Worm (Caenorhabditis elegans) whole organism, young adult: ENCODE results near the gene C36B7.1.

Source experiments
- C17E4.6 ChIP-seq: fragments of 200-800 bp; sonication (Bioruptor generic); IDR thresholded peaks from 2 replicates; pipeline ENCODE4 v1.3.6; 2022; ENCODE audit warnings: missing genetic modification reagents, missing genetic modification characterization, missing compliant biosample characterization
- F37B4.10 ChIP-seq: fragments of 200-800 bp; sonication (Bioruptor generic); IDR thresholded peaks from 2 replicates; pipeline ENCODE4 v1.3.6; 2022; ENCODE audit warnings: missing genetic modification characterization, missing compliant biosample characterization
- F39B2.1 ChIP-seq: fragments of 200-800 bp; sonication (Bioruptor generic); IDR thresholded peaks from 2 replicates; pipeline ENCODE4 v1.3.6; 2022; ENCODE audit warnings: missing genetic modification reagents, missing genetic modification characterization, missing compliant biosample characterization
- F49E8.2 ChIP-seq: sonication (generic microtip); optimal IDR thresholded peaks from 3 replicates; lab custom pipeline; 2017; ENCODE audit warnings: missing genetic modification characterization, mild to moderate bottlenecking, missing compliant biosample characterization, antibody characterized with exemption, moderate library complexity; ENCODE audit not compliant: insufficient read depth
- F52B5.7 ChIP-seq: sonication (generic microtip); optimal IDR thresholded peaks from 2 replicates; lab custom pipeline; 2016; ENCODE audit warnings: mild to moderate bottlenecking, missing genetic modification characterization, missing compliant biosample characterization
- F57C9.4 ChIP-seq: sonication (generic microtip); optimal IDR thresholded peaks from 2 replicates; lab custom pipeline; 2017; ENCODE audit warnings: mild to moderate bottlenecking, missing genetic modification characterization, missing compliant biosample characterization
- K11D2.4 ChIP-seq: fragments of 200-800 bp; sonication (Bioruptor generic); IDR thresholded peaks from 2 replicates; pipeline ENCODE4 v1.3.6; 2022; ENCODE audit warnings: missing genetic modification reagents, missing genetic modification characterization, missing compliant biosample characterization
- Y53F4B.3 ChIP-seq: fragments of 200-800 bp; sonication (Bioruptor generic); IDR thresholded peaks from 2 replicates; pipeline ENCODE4 v1.3.6; 2022; ENCODE audit warnings: missing genetic modification reagents, missing genetic modification characterization, missing compliant biosample characterization
- Y56A3A.18 ChIP-seq: fragments of 200-800 bp; sonication (Bioruptor generic); IDR thresholded peaks from 2 replicates; pipeline ENCODE4 v1.3.6; 2022; ENCODE audit warnings: missing genetic modification reagents, missing genetic modification characterization, missing compliant biosample characterization
- Y67H2A.10 ChIP-seq: fragments of 200-800 bp; sonication (Bioruptor generic); conservative IDR thresholded peaks from 2 replicates; pipeline ENCODE4 v1.3.6; 2022; ENCODE audit warnings: missing genetic modification reagents, missing genetic modification characterization, missing compliant biosample characterization
- aptf-2 ChIP-seq: fragments of 200-800 bp; sonication (Bioruptor generic); conservative IDR thresholded peaks from 2 replicates; pipeline ENCODE4 v1.3.6; 2022; ENCODE audit warnings: missing genetic modification reagents, missing genetic modification characterization, missing compliant biosample characterization
- atf-7 ChIP-seq: sonication (generic microtip); optimal IDR thresholded peaks from 2 replicates; lab custom pipeline; 2017; ENCODE audit warnings: mild to moderate bottlenecking, missing genetic modification characterization, missing compliant biosample characterization
- attf-5 ChIP-seq: fragments of 200-800 bp; sonication (Bioruptor generic); optimal IDR thresholded peaks from 2 replicates; lab custom pipeline; 2018; ENCODE audit warnings: mild to moderate bottlenecking, missing genetic modification characterization, missing compliant biosample characterization
- attf-6 ChIP-seq: fragments of 200-800 bp; sonication (Bioruptor generic); IDR thresholded peaks from 2 replicates; pipeline ENCODE4 v1.3.6; 2022; ENCODE audit warnings: missing genetic modification reagents, missing genetic modification characterization, missing compliant biosample characterization
- bed-2 ChIP-seq: fragments of 200-800 bp; sonication (Bioruptor generic); IDR thresholded peaks from 2 replicates; pipeline ENCODE4 v1.3.6; 2022; ENCODE audit warnings: missing genetic modification reagents, missing genetic modification characterization, missing compliant biosample characterization
- cebp-1 ChIP-seq, 2 experiments: fragments of 200-800 bp in 1 of 2; sonication (Bioruptor generic) in 1 of 2; sonication (generic microtip) in 1 of 2; IDR thresholded peaks in 1 of 2; optimal IDR thresholded peaks in 1 of 2; 2 replicates each; pipeline versions ENCODE4 v1.3.6 to Lab custom; 2017 to 2022; ENCODE audit warnings: missing compliant biosample characterization in 2 of 2, missing genetic modification characterization in 2 of 2, mild to moderate bottlenecking in 1 of 2, missing genetic modification reagents in 1 of 2, moderate library complexity in 1 of 2
- ceh-100 ChIP-seq: fragments of 200-800 bp; sonication (Bioruptor generic); IDR thresholded peaks from 2 replicates; pipeline ENCODE4 v1.3.6; 2022; ENCODE audit warnings: missing genetic modification reagents, missing genetic modification characterization, missing compliant biosample characterization
- chd-7 ChIP-seq: sonication (generic microtip); optimal IDR thresholded peaks from 2 replicates; lab custom pipeline; 2016; ENCODE audit warnings: mild to moderate bottlenecking, missing genetic modification characterization, moderate library complexity, missing compliant biosample characterization
- dox-1 ChIP-seq: fragments of 200-800 bp; sonication (Bioruptor generic); IDR thresholded peaks from 2 replicates; pipeline ENCODE4 v1.3.6; 2022; ENCODE audit warnings: missing genetic modification reagents, missing genetic modification characterization, missing compliant biosample characterization
- egrh-3 ChIP-seq: fragments of 200-800 bp; sonication (Bioruptor generic); IDR thresholded peaks from 2 replicates; pipeline ENCODE4 v1.3.6; 2022; ENCODE audit warnings: missing genetic modification reagents, missing genetic modification characterization, missing compliant biosample characterization
- ets-4 ChIP-seq: fragments of 200-800 bp; sonication (Bioruptor generic); optimal IDR thresholded peaks from 2 replicates; lab custom pipeline; 2018; ENCODE audit warnings: mild to moderate bottlenecking, missing genetic modification characterization, missing compliant biosample characterization
- hmg-1.2 ChIP-seq: fragments of 200-800 bp; sonication (Bioruptor generic); IDR thresholded peaks from 2 replicates; pipeline ENCODE4 v1.3.6; 2022; ENCODE audit warnings: missing genetic modification reagents, missing genetic modification characterization, missing compliant biosample characterization
- lag-1 ChIP-seq: fragments of 200-800 bp; sonication (Bioruptor generic); IDR thresholded peaks from 2 replicates; pipeline ENCODE4 v1.3.6; 2022; ENCODE audit warnings: missing genetic modification reagents, missing genetic modification characterization, missing compliant biosample characterization
- let-526 ChIP-seq: fragments of 200-800 bp; sonication (Bioruptor generic); IDR thresholded peaks from 2 replicates; pipeline ENCODE4 v1.3.6; 2022; ENCODE audit warnings: missing genetic modification reagents, missing genetic modification characterization, missing compliant biosample characterization
- lin-40 ChIP-seq: sonication (generic microtip); optimal IDR thresholded peaks from 2 replicates; lab custom pipeline; 2016; ENCODE audit warnings: missing genetic modification characterization, mild to moderate bottlenecking, missing compliant biosample characterization, missing genotype, missing genetic modification reagents
- lir-1 ChIP-seq: fragments of 200-800 bp; sonication (Bioruptor generic); conservative IDR thresholded peaks from 2 replicates; pipeline ENCODE4 v1.3.6; 2022; ENCODE audit warnings: missing genetic modification reagents, missing genetic modification characterization, missing compliant biosample characterization
- lsy-27 ChIP-seq: sonication (generic microtip); optimal IDR thresholded peaks from 2 replicates; lab custom pipeline; 2017; ENCODE audit warnings: missing genetic modification characterization, mild to moderate bottlenecking, missing compliant biosample characterization, antibody characterized with exemption, missing genotype, borderline replicate concordance; ENCODE audit not compliant: insufficient read depth
- nhr-179 ChIP-seq: sonication (generic microtip); optimal IDR thresholded peaks from 2 replicates; lab custom pipeline; 2016; ENCODE audit warnings: mild to moderate bottlenecking, missing genetic modification characterization, missing compliant biosample characterization
- repo-1 ChIP-seq: sonication (generic microtip); optimal IDR thresholded peaks from 2 replicates; lab custom pipeline; 2017; ENCODE audit warnings: mild to moderate bottlenecking, missing genetic modification characterization, missing compliant biosample characterization
- rpc-1 ChIP-seq, 2 experiments: fragments of 150-350 bp in 1 of 2; sonication (generic microtip) in 1 of 2; optimal IDR thresholded peaks; 2 replicates each; lab custom pipeline; 2014 to 2018; ENCODE audit warnings: missing biosample characterization in 1 of 2, missing genetic modification characterization in 1 of 2, missing genetic modification reagents in 1 of 2, missing genotype in 1 of 2
- snpc-4 ChIP-seq, 5 experiments: fragments of 150-350 bp in 1 of 5; sonication (generic microtip) in 4 of 5; optimal IDR thresholded peaks; 2 replicates each; lab custom pipeline; 2014 to 2018; ENCODE audit warnings: missing genetic modification characterization in 5 of 5, missing biosample characterization in 3 of 5, antibody characterized with exemption in 2 of 5, mild to moderate bottlenecking in 2 of 5, missing compliant biosample characterization in 2 of 5, missing genotype in 2 of 5, moderate library complexity in 2 of 5, missing genetic modification reagents in 1 of 5
- sptf-2 ChIP-seq: fragments of 200-800 bp; sonication (Bioruptor generic); optimal IDR thresholded peaks from 2 replicates; lab custom pipeline; 2018; ENCODE audit warnings: mild to moderate bottlenecking, missing genetic modification characterization, missing compliant biosample characterization
- unc-130 ChIP-seq: sonication (generic microtip); optimal IDR thresholded peaks from 2 replicates; lab custom pipeline; 2016; ENCODE audit warnings: missing genetic modification reagents, missing genetic modification characterization, missing compliant biosample characterization
- zim-3 ChIP-seq: sonication (generic microtip); optimal IDR thresholded peaks from 2 replicates; lab custom pipeline; 2017; ENCODE audit warnings: mild to moderate bottlenecking, missing genetic modification characterization, moderate library complexity, missing compliant biosample characterization
- ztf-26 ChIP-seq: sonication (generic microtip); optimal IDR thresholded peaks from 2 replicates; lab custom pipeline; 2017; ENCODE audit warnings: missing genetic modification characterization, missing compliant biosample characterization
- ztf-28 ChIP-seq: fragments of 200-800 bp; sonication (Bioruptor generic); IDR thresholded peaks from 2 replicates; pipeline ENCODE4 v1.3.6; 2022; ENCODE audit warnings: missing genetic modification reagents, missing genetic modification characterization, missing compliant biosample characterization
- ztf-3 ChIP-seq: fragments of 200-800 bp; sonication (Bioruptor generic); optimal IDR thresholded peaks from 2 replicates; lab custom pipeline; 2018; ENCODE audit warnings: mild to moderate bottlenecking, missing genetic modification characterization, missing compliant biosample characterization

The C36B7.1 gene

ce11 chrX:7076485-7076884, 36.2 kb upstream of the C36B7.1 start:
- TF ChIP-seq sptf-2 (GFP tag; lab: Kevin White, UChicago) (no peak), ceh-100 (no peak), ztf-26 (tag; lab: Kevin White, UChicago) (no peak), zim-3 (tag; lab: Kevin White, UChicago) (no peak), Y56A3A.18 (GFP tag; lab: Robert Waterston, UW) (no peak), lir-1 (no peak), unc-130 (GFP tag; lab: Kevin White, UChicago) (no peak), attf-6 (GFP tag; lab: Robert Waterston, UW) (no peak), ets-4 (no peak), C17E4.6 (no peak), egrh-3 (GFP tag; lab: Robert Waterston, UW) (no peak), F39B2.1 (GFP tag; lab: Robert Waterston, UW) (no peak), hmg-1.2 (GFP tag; lab: Robert Waterston, UW) (no peak)

DNA sequence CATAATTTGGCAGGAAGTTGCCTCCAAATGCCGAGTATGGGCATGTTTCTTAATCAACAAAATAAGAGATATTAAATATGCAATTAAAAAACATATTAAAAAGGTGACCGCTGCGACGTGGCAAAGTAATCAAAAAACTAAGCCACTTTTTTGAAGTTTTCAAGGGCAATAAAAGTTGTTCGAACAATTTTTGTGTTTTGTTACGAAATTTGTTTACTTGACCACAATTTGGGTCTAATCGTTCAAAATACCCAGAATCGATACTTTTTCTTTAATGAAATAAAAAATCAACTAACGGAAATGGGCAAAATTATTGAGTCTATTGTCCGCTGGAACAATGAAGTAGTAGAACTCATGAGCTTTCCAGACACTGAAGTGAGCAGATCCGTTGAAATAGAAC, 27.6 kb upstream of the C36B7.1 start, which contains the start of gene Y1B5A.1:
Gene Y1B5A.1 (plus strand): TSS at position 301 of the 400 bp plus-strand sequence.
- TF ChIP-seq rpc-1 (optimal IDR thresholded peaks at IDR 0.05; lab: Kevin White, UChicago) = no peak
- TF ChIP-seq rpc-1 (tag; optimal IDR thresholded peaks at IDR 0.05; lab: Kevin White, UChicago) = no peak
- no peak for TF ChIP-seq bed-2 (GFP tag; lab: Robert Waterston, UW)
- TF ChIP-seq, all 124 proteins: peak for 0

ce11 chrX:7085912-7086311, 26.8 kb upstream of the C36B7.1 start, which contains the start of gene C36B7.4:
C36B7.4 (minus strand) TSS chrX:7086012.
- TF ChIP-seq ztf-3 (GFP tag; lab: Kevin White, UChicago) = no peak
- no peak for TF ChIP-seq atf-7 (tag; lab: Kevin White, UChicago)
- TF ChIP-seq, all 124 proteins: peak for 0

ce11 chrX:7096349-7096748, 16.3 kb upstream of the C36B7.1 start, which contains the start of gene C36B7.5:
C36B7.5 (minus strand) TSS chrX:7096449.
- TF ChIP-seq Y67H2A.10 (GFP tag; lab: Robert Waterston, UW) = no peak
- TF ChIP-seq F49E8.2 (tag; lab: Kevin White, UChicago) = no peak
- no peak for TF ChIP-seq zim-3 (tag; lab: Kevin White, UChicago)
- TF ChIP-seq cebp-1 (GFP tag; IDR thresholded peaks at IDR 0.05; lab: Robert Waterston, UW) = no peak
- TF ChIP-seq cebp-1 (tag; optimal IDR thresholded peaks at IDR 0.05; lab: Kevin White, UChicago) = no peak
- no peak for TF ChIP-seq ztf-28 (GFP tag; lab: Robert Waterston, UW)
- TF ChIP-seq hmg-1.2 (GFP tag; lab: Robert Waterston, UW) = no peak
- TF ChIP-seq F52B5.7 = no peak
- no peak for TF ChIP-seq snpc-4 (GFP tag; optimal IDR thresholded peaks at IDR 0.05; lab: Kevin White, UChicago)
- TF ChIP-seq snpc-4 (tag; optimal IDR thresholded peaks at IDR 0.05; lab: Kevin White, UChicago) = no peak
- no peak for TF ChIP-seq aptf-2 (GFP tag; lab: Robert Waterston, UW)
- TF ChIP-seq F57C9.4 (tag; lab: Kevin White, UChicago) = no peak
- TF ChIP-seq nhr-179 (tag; lab: Kevin White, UChicago) = no peak
- no peak for TF ChIP-seq attf-5 (GFP tag; lab: Kevin White, UChicago)

- TF ChIP-seq Y56A3A.18 (GFP tag; lab: Robert Waterston, UW) = no peak
- no peak for TF ChIP-seq repo-1 (tag; lab: Kevin White, UChicago)
- no peak for TF ChIP-seq lag-1
- TF ChIP-seq F37B4.10 (GFP tag; lab: Robert Waterston, UW) = no peak
- TF ChIP-seq lin-40 (tag; lab: Kevin White, UChicago) = no peak
- no peak for TF ChIP-seq Y53F4B.3
- no peak for TF ChIP-seq attf-5 (GFP tag; lab: Kevin White, UChicago)
- TF ChIP-seq rpc-1 (optimal IDR thresholded peaks at IDR 0.05; lab: Kevin White, UChicago) = no peak
- TF ChIP-seq rpc-1 (tag; optimal IDR thresholded peaks at IDR 0.05; lab: Kevin White, UChicago) = no peak
- TF ChIP-seq chd-7 (tag; lab: Kevin White, UChicago) = no peak
- no peak for TF ChIP-seq F49E8.2 (tag; lab: Kevin White, UChicago)
- no peak for TF ChIP-seq lsy-27 (tag; lab: Kevin White, UChicago)
- TF ChIP-seq K11D2.4 (GFP tag; lab: Robert Waterston, UW) = no peak
- no peak for TF ChIP-seq dox-1
- TF ChIP-seq let-526 (GFP tag; lab: Robert Waterston, UW) = no peak
- no peak for TF ChIP-seq F57C9.4 (tag; lab: Kevin White, UChicago)
- TF ChIP-seq, all 124 proteins: peak for 0
Measured at ce11 chrX:7099049-7099448, 13.6 kb upstream of the C36B7.1 start.
